Worm (Caenorhabditis elegans): ENCODE data around the gene F48G7.8.

DNA sequence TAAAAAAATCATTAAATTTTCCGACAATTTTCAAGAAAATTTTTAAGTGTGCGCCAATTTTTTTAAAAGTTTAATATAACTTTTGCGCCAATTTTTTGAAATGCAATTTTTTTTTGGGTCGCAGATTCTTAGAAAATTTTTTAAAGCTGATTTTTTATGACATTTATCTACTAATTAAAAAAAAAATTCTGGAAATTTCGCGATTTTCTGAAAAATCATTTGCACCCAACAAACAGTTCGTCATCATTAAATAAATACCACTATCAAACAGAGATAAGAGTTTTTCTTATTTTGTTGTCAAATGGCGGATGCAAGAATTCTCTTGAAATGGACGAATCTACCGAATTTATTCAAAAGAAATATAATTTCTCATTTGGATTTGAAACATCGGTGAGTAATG lies 12.2 kb downstream of the F48G7.8 start, which contains the start of gene F48G7.13:
- TF ChIP-seq tlf-1 (GFP tag; optimal IDR thresholded peaks at IDR 0.05) = no peak
- TF ChIP-seq hmg-1.2 (GFP tag; IDR thresholded peaks at IDR 0.05) = no peak
- no peak for TF ChIP-seq madf-3 (GFP tag; IDR thresholded peaks at IDR 0.05)
- no peak for TF ChIP-seq snpc-4 (GFP tag; optimal IDR thresholded peaks at IDR 0.05)
- TF ChIP-seq snpc-4 (tag; optimal IDR thresholded peaks at IDR 0.05) = no peak
- no peak for TF ChIP-seq unc-62 (GFP tag; optimal IDR thresholded peaks at IDR 0.05)
- no peak for TF ChIP-seq lin-35 (GFP tag; optimal IDR thresholded peaks at IDR 0.05)
- TF ChIP-seq nhr-80 (tag; optimal IDR thresholded peaks at IDR 0.05) = no peak
